Fruit fly (Drosophila melanogaster) whole organism, embryonic: ENCODE results near the gene shi.

Source experiments
- C15 ChIP-seq: fragments of 200-800 bp; sonication (Bioruptor generic); IDR thresholded peaks from 3 replicates; pipeline ENCODE4 v1.3.6; 2022; ENCODE audit warnings: missing biosample characterization, missing genetic modification characterization
- CG10565 ChIP-seq: fragments of 200-800 bp; sonication (Bioruptor generic); optimal IDR thresholded peaks from 3 replicates; lab custom pipeline; 2016; ENCODE audit warnings: missing biosample characterization, mild to moderate bottlenecking, missing genetic modification characterization
- CG10959 ChIP-seq: fragments of 200-800 bp; sonication (Bioruptor generic); IDR thresholded peaks from 2 replicates; pipeline ENCODE4 v1.3.6; 2022; ENCODE audit warnings: missing biosample characterization, missing genetic modification characterization
- CG11085 ChIP-seq: fragments of 200-800 bp; sonication (Bioruptor generic); IDR thresholded peaks from 2 replicates; pipeline ENCODE4 v1.3.6; 2022; ENCODE audit warnings: missing biosample characterization, missing genetic modification characterization
- CG12104 ChIP-seq: fragments of 200-800 bp; sonication (Bioruptor generic); optimal IDR thresholded peaks from 3 replicates; lab custom pipeline; 2016; ENCODE audit warnings: missing biosample characterization, missing genetic modification characterization
- CG14860 ChIP-seq: fragments of 200-800 bp; sonication (Bioruptor generic); IDR thresholded peaks from 3 replicates; pipeline ENCODE4 v1.3.6; 2022; ENCODE audit warnings: missing biosample characterization, missing genetic modification characterization; ENCODE audit not compliant: partially characterized antibody
- CG1603 ChIP-seq: fragments of 200-800 bp; sonication (Bioruptor generic); optimal IDR thresholded peaks from 2 replicates; lab custom pipeline; 2019; ENCODE audit warnings: missing biosample characterization, mild to moderate bottlenecking, missing genetic modification characterization, moderate library complexity
- CG17328 ChIP-seq: fragments of 200-800 bp; sonication (Bioruptor generic); IDR thresholded peaks from 2 replicates; pipeline ENCODE4 v1.3.6; 2022; ENCODE audit warnings: missing biosample characterization, missing genetic modification characterization
- CG17359 ChIP-seq: fragments of 200-800 bp; sonication (Bioruptor generic); optimal IDR thresholded peaks from 3 replicates; lab custom pipeline; 2018; ENCODE audit warnings: missing biosample characterization, mild to moderate bottlenecking, missing genetic modification characterization, moderate library complexity
- CG18262 ChIP-seq: fragments of 200-800 bp; optimal IDR thresholded peaks from 3 replicates; lab custom pipeline; 2019; ENCODE audit warnings: missing biosample characterization, mild to moderate bottlenecking, missing genetic modification characterization, moderate library complexity
- CG18476 ChIP-seq: fragments of 200-800 bp; sonication (Bioruptor generic); optimal IDR thresholded peaks from 2 replicates; lab custom pipeline; 2016; ENCODE audit warnings: missing biosample characterization, mild to moderate bottlenecking, missing genetic modification characterization
- CG30020 ChIP-seq: fragments of 200-800 bp; optimal IDR thresholded peaks from 2 replicates; lab custom pipeline; 2019; ENCODE audit warnings: missing biosample characterization, mild to moderate bottlenecking, missing genetic modification characterization, moderate library complexity
- CG3726 ChIP-seq: fragments of 200-800 bp; sonication (Bioruptor generic); IDR thresholded peaks from 3 replicates; pipeline ENCODE4, ENCODE4 v1.3.6; 2022; ENCODE audit warnings: missing biosample characterization, missing genetic modification characterization
- CG3995 ChIP-seq: fragments of 200-800 bp; sonication (Bioruptor generic); optimal IDR thresholded peaks from 3 replicates; lab custom pipeline; 2016; ENCODE audit warnings: missing biosample characterization, missing genetic modification characterization
- CG4730 ChIP-seq: fragments of 200-800 bp; sonication (Bioruptor generic); IDR thresholded peaks from 2 replicates; pipeline ENCODE4 v1.3.6; 2022; ENCODE audit warnings: missing biosample characterization, missing genetic modification characterization
- CG6765 ChIP-seq: fragments of 200-800 bp; sonication (Bioruptor generic); optimal IDR thresholded peaks from 3 replicates; lab custom pipeline; 2017; ENCODE audit warnings: missing biosample characterization, mild to moderate bottlenecking, missing genetic modification characterization
- CG8478 ChIP-seq: fragments of >200 bp; optimal IDR thresholded peaks from 2 replicates; lab custom pipeline; 2018
- Dad ChIP-seq: fragments of 200-800 bp; sonication (Bioruptor generic); optimal IDR thresholded peaks from 3 replicates; lab custom pipeline; 2016; ENCODE audit warnings: missing biosample characterization, missing genetic modification characterization
- Dek ChIP-seq: fragments of 200-800 bp; sonication (Bioruptor generic); optimal IDR thresholded peaks from 3 replicates; lab custom pipeline; 2019; ENCODE audit warnings: missing biosample characterization, mild to moderate bottlenecking, missing genetic modification characterization, moderate library complexity
- Fer1 ChIP-seq: fragments of 200-800 bp; sonication (Bioruptor generic); optimal IDR thresholded peaks from 2 replicates; lab custom pipeline; 2017; ENCODE audit warnings: missing biosample characterization, mild to moderate bottlenecking, missing genetic modification characterization
- Hr51 ChIP-seq, 2 experiments: fragments of 200-800 bp; sonication (Bioruptor generic); optimal IDR thresholded peaks; 2 replicates in 1 of 2; 3 replicates in 1 of 2; lab custom pipeline; 2016 to 2018; ENCODE audit warnings: missing biosample characterization in 2 of 2, missing genetic modification characterization in 2 of 2, mild to moderate bottlenecking in 1 of 2, moderate library complexity in 1 of 2
- Kr ChIP-seq: fragments of 200-800 bp; sonication (Bioruptor generic); optimal IDR thresholded peaks from 2 replicates; lab custom pipeline; 2017; ENCODE audit warnings: missing biosample characterization, mild to moderate bottlenecking, missing genetic modification characterization
- Max ChIP-seq: fragments of 200-800 bp; sonication (Bioruptor generic); optimal IDR thresholded peaks from 2 replicates; lab custom pipeline; 2016; ENCODE audit warnings: missing biosample characterization, mild to moderate bottlenecking, missing genetic modification characterization
- Neu2 ChIP-seq: fragments of 200-800 bp; sonication (Bioruptor generic); optimal IDR thresholded peaks from 3 replicates; lab custom pipeline; 2016; ENCODE audit warnings: missing biosample characterization, missing genetic modification characterization, borderline replicate concordance
- Oli ChIP-seq: fragments of 200-800 bp; sonication (Bioruptor generic); optimal IDR thresholded peaks from 2 replicates; lab custom pipeline; 2018; ENCODE audit warnings: missing biosample characterization, mild to moderate bottlenecking, missing genetic modification characterization, moderate library complexity
- Opbp ChIP-seq: fragments of 200-800 bp; sonication (Bioruptor generic); IDR thresholded peaks from 3 replicates; pipeline ENCODE4 v1.3.6; 2022; ENCODE audit warnings: missing biosample characterization, missing genetic modification characterization; ENCODE audit not compliant: partially characterized antibody
- Rfx ChIP-seq: fragments of 200-800 bp; sonication (Bioruptor generic); IDR thresholded peaks from 2 replicates; pipeline ENCODE4 v1.3.6; 2022; ENCODE audit warnings: missing biosample characterization, missing genetic modification characterization
- Scr ChIP-seq: fragments of 200-800 bp; sonication (Bioruptor generic); IDR thresholded peaks from 2 replicates; pipeline ENCODE4 v1.3.6; 2022; ENCODE audit warnings: missing biosample characterization, missing genetic modification characterization; ENCODE audit not compliant: partially characterized antibody
- Side ChIP-seq: fragments of 200-800 bp; sonication (Bioruptor generic); optimal IDR thresholded peaks from 2 replicates; lab custom pipeline; 2016; ENCODE audit warnings: missing biosample characterization, missing genetic modification characterization
- Stat92E ChIP-seq, 3 experiments: fragments of >200 bp in 2 of 3; fragments of 200-800 bp in 1 of 3; sonication (Bioruptor generic) in 1 of 3; optimal IDR thresholded peaks; 2 replicates each; lab custom pipeline; 2017 to 2019; ENCODE audit warnings: missing biosample characterization in 3 of 3, missing genetic modification characterization in 3 of 3, mild to moderate bottlenecking in 1 of 3, moderate library complexity in 1 of 3
- Vsx1 ChIP-seq: fragments of 200-800 bp; sonication (Bioruptor generic); optimal IDR thresholded peaks from 2 replicates; lab custom pipeline; 2017; ENCODE audit warnings: missing biosample characterization, mild to moderate bottlenecking, missing genetic modification characterization, missing genetic modification reagents
- ap ChIP-seq: fragments of 200-800 bp; sonication (Bioruptor generic); IDR thresholded peaks from 2 replicates; pipeline ENCODE4 v1.3.6; 2022; ENCODE audit warnings: missing biosample characterization, missing genetic modification characterization
- bab2 ChIP-seq: fragments of 200-800 bp; sonication (Bioruptor generic); optimal IDR thresholded peaks from 2 replicates; lab custom pipeline; 2016; ENCODE audit warnings: missing biosample characterization, missing genetic modification characterization
- bigmax ChIP-seq: fragments of 200-800 bp; sonication (Bioruptor generic); optimal IDR thresholded peaks from 2 replicates; lab custom pipeline; 2018; ENCODE audit warnings: missing biosample characterization, mild to moderate bottlenecking, missing genetic modification characterization
- cas ChIP-seq: fragments of 200-800 bp; sonication (Bioruptor generic); IDR thresholded peaks from 2 replicates; pipeline ENCODE4 v1.3.6; 2022; ENCODE audit warnings: missing biosample characterization, missing genetic modification characterization
- caup ChIP-seq: fragments of 200-800 bp; sonication (Bioruptor generic); optimal IDR thresholded peaks from 3 replicates; lab custom pipeline; 2017; ENCODE audit warnings: missing biosample characterization, mild to moderate bottlenecking, missing genetic modification characterization, moderate library complexity; ENCODE audit not compliant: severe bottlenecking
- da ChIP-seq: fragments of 200-800 bp; sonication (Bioruptor generic); optimal IDR thresholded peaks from 2 replicates; lab custom pipeline; 2016; ENCODE audit warnings: missing biosample characterization, missing genetic modification characterization
- ftz-f1 ChIP-seq: fragments of 200-800 bp; sonication (Bioruptor generic); optimal IDR thresholded peaks from 2 replicates; lab custom pipeline; 2016; ENCODE audit warnings: missing biosample characterization, missing genetic modification characterization
- klu ChIP-seq: fragments of 200-800 bp; sonication (Bioruptor generic); IDR thresholded peaks from 2 replicates; pipeline ENCODE4 v1.3.6; 2022; ENCODE audit warnings: missing biosample characterization, missing genetic modification characterization
- nmo ChIP-seq: fragments of 200-800 bp; sonication (Bioruptor generic); optimal IDR thresholded peaks from 2 replicates; lab custom pipeline; 2018; ENCODE audit warnings: missing biosample characterization, mild to moderate bottlenecking, missing genetic modification characterization, moderate library complexity
- oc ChIP-seq: fragments of 200-800 bp; sonication (Bioruptor generic); optimal IDR thresholded peaks from 2 replicates; lab custom pipeline; 2018; ENCODE audit warnings: missing biosample characterization, mild to moderate bottlenecking, missing genetic modification characterization, moderate library complexity
- otp ChIP-seq: fragments of 200-800 bp; sonication (Bioruptor generic); IDR thresholded peaks from 3 replicates; pipeline ENCODE4, ENCODE4 v1.3.6; 2022; ENCODE audit warnings: missing biosample characterization, missing genetic modification characterization
- phol ChIP-seq: fragments of 200-800 bp; sonication (Bioruptor generic); optimal IDR thresholded peaks from 3 replicates; lab custom pipeline; 2018; ENCODE audit warnings: missing biosample characterization, mild to moderate bottlenecking, missing genetic modification characterization, moderate library complexity
- pros ChIP-seq: fragments of 200-800 bp; sonication (Bioruptor generic); optimal IDR thresholded peaks from 3 replicates; lab custom pipeline; 2019; ENCODE audit warnings: missing biosample characterization, mild to moderate bottlenecking, missing genetic modification characterization, moderate library complexity
- sens-2 ChIP-seq: fragments of 200-800 bp; sonication (Bioruptor generic); IDR thresholded peaks from 2 replicates; pipeline ENCODE4 v1.3.6; 2022; ENCODE audit warnings: missing biosample characterization, missing genetic modification characterization
- sim ChIP-seq: fragments of 200-800 bp; sonication (Bioruptor generic); IDR thresholded peaks from 2 replicates; pipeline ENCODE4 v1.3.6; 2022; ENCODE audit warnings: missing biosample characterization, missing genetic modification characterization
- sug ChIP-seq: fragments of 200-800 bp; optimal IDR thresholded peaks from 2 replicates; lab custom pipeline; 2019; ENCODE audit warnings: missing biosample characterization, mild to moderate bottlenecking, missing genetic modification characterization, moderate library complexity
- tap ChIP-seq: fragments of 200-800 bp; optimal IDR thresholded peaks from 3 replicates; lab custom pipeline; 2019; ENCODE audit warnings: missing biosample characterization, mild to moderate bottlenecking, missing genetic modification characterization, moderate library complexity
- tin ChIP-seq: fragments of 200-800 bp; sonication (Bioruptor generic); optimal IDR thresholded peaks from 3 replicates; lab custom pipeline; 2016; ENCODE audit warnings: missing biosample characterization, missing genetic modification characterization

The shi gene

DNA sequence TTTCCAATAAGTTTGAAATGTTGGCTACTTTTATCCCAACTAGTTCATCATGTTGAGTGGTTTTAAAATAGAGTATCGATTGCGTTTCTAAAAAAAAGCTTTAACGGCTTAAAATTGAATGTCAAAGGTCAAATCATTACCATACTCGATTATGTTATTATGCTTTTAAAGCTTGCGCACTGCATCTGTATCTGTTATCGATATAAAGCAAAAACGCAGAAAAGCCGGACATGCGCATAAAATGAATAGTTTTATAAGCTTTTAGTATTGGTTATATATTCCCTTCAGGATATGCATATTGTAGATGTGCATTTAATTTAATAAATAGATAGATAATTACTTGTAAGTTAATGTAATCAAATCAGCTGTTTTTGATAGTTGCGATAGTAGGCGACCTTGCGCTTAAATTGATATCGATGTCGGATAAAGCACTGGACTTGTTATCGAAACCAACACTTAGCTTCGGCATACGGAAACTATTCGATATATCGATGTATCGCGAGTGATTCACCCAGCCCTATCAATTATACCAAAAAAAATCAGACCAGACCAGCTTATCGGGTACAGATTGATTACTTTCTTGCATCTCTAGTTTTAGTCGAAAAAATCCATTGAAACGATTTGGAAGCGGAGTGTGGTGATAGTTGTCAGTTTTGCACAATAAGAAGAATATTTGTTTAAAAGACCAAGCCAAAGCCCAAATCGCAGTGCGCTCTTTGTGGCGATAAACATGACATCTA, at the start of gene shi (continued):
- TF ChIP-seq CG10565 = no peak
- peak; percentile 79 for TF ChIP-seq CG1603 (tag; lab: Kevin White, UChicago)
- TF ChIP-seq bab2 (GFP tag; lab: Kevin White, UChicago) = no peak
- TF ChIP-seq Dek (tag; lab: Kevin White, UChicago) = no peak
- TF ChIP-seq Vsx1 = peak; percentile 20
- TF ChIP-seq CG18262 (tag; lab: Kevin White, UChicago) = no peak
- TF ChIP-seq CG6765 = no peak
- TF ChIP-seq otp (GFP tag; lab: Robert Waterston, UW) = no peak; the same call in 2 of the 3 replicates
- no peak for TF ChIP-seq Max (GFP tag; lab: Kevin White, UChicago)
- no peak for TF ChIP-seq CG17359 (tag; lab: Kevin White, UChicago)
- TF ChIP-seq nmo (GFP tag; lab: Kevin White, UChicago) = peak; percentile 62
- TF ChIP-seq Side (GFP tag; lab: Kevin White, UChicago) = no peak
- no peak for TF ChIP-seq CG8478 (lab: Kevin White, UChicago)
- TF ChIP-seq ap (GFP tag; lab: Robert Waterston, UW) = no peak
- TF ChIP-seq sug (tag; lab: Kevin White, UChicago) = peak; percentile 46
- TF ChIP-seq CG17328 (GFP tag; lab: Robert Waterston, UW) = 0 out of 2 replicates have a peak, but pooled peaks have one; percentile 14
- TF ChIP-seq Fer1 = no peak
- no peak for TF ChIP-seq klu
- no peak for TF ChIP-seq CG18476 (GFP tag; lab: Kevin White, UChicago)
- no peak for TF ChIP-seq bigmax (GFP tag; lab: Kevin White, UChicago)
- TF ChIP-seq CG3726 (GFP tag; lab: Robert Waterston, UW) = no peak
- TF ChIP-seq CG14860 = peak; percentile 97
- peak in 1 of 2 experiments; percentile 53 for TF ChIP-seq Hr51 (GFP tag; optimal IDR thresholded peaks at IDR 0.05; lab: Kevin White, UChicago)
- TF ChIP-seq CG30020 (tag; lab: Kevin White, UChicago) = peak; percentile 84
- TF ChIP-seq tap (tag; lab: Kevin White, UChicago) = no peak
- TF ChIP-seq Neu2 (GFP tag; lab: Kevin White, UChicago) = no peak
- no peak for TF ChIP-seq CG4730
- TF ChIP-seq oc (tag; lab: Kevin White, UChicago) = no peak
- no peak for TF ChIP-seq tin (GFP tag; lab: Kevin White, UChicago)
- peak; percentile 96 for TF ChIP-seq Scr (GFP tag; lab: Robert Waterston, UW)
- TF ChIP-seq cas (GFP tag; lab: Robert Waterston, UW) = no peak
- peak; percentile 44 for TF ChIP-seq phol (tag; lab: Kevin White, UChicago)
- TF ChIP-seq CG3995 (GFP tag; lab: Kevin White, UChicago) = peak; percentile 9
- no peak for TF ChIP-seq sim (GFP tag; lab: Robert Waterston, UW)
- no peak for TF ChIP-seq C15
- peak; percentile 14 for TF ChIP-seq Dad
- TF ChIP-seq Rfx (GFP tag; lab: Robert Waterston, UW) = no peak; the same call in 1 of the 2 replicates
- TF ChIP-seq Oli (tag; lab: Kevin White, UChicago) = no peak
- no peak for TF ChIP-seq Stat92E (GFP tag; optimal IDR thresholded peaks at IDR 0.05; lab: Kevin White, UChicago)
- TF ChIP-seq caup = peak; percentile 51
- TF ChIP-seq CG11085 (GFP tag; lab: Robert Waterston, UW) = no peak
- no peak for TF ChIP-seq pros (GFP tag; lab: Kevin White, UChicago)
- no peak for TF ChIP-seq CG10959
- peak; percentile 98 for TF ChIP-seq Opbp (GFP tag; lab: Robert Waterston, UW)
- TF ChIP-seq ftz-f1 (GFP tag; lab: Kevin White, UChicago) = peak; percentile 96
- no peak for TF ChIP-seq Kr (GFP tag; lab: Kevin White, UChicago)
- TF ChIP-seq sens-2 (GFP tag; lab: Robert Waterston, UW) = no peak
- no peak for TF ChIP-seq da (GFP tag; lab: Kevin White, UChicago)
- no peak for TF ChIP-seq CG12104 (GFP tag; lab: Kevin White, UChicago)
